Worm (Caenorhabditis elegans) whole organism, late embryonic: Measurements from ENCODE around the gene osm-5.

Experiments used
- ama-1 ChIP-seq: fragments of 150-350 bp; optimal IDR thresholded peaks from 2 replicates; lab custom pipeline; 2014
- ceh-18 ChIP-seq: sonication (generic microtip); optimal IDR thresholded peaks from 2 replicates; lab custom pipeline; 2016; ENCODE audit warnings: missing genetic modification characterization, missing compliant biosample characterization
- ceh-24 ChIP-seq: sonication (generic microtip); optimal IDR thresholded peaks from 2 replicates; lab custom pipeline; 2016; ENCODE audit warnings: mild to moderate bottlenecking, missing genetic modification characterization, missing compliant biosample characterization
- ceh-34 ChIP-seq: sonication (generic microtip); optimal IDR thresholded peaks from 2 replicates; lab custom pipeline; 2016; ENCODE audit warnings: mild to moderate bottlenecking, missing genetic modification characterization, missing compliant biosample characterization
- hlh-30 ChIP-seq: sonication (generic microtip); optimal IDR thresholded peaks from 2 replicates; lab custom pipeline; 2017; ENCODE audit warnings: antibody characterized with exemption, missing genetic modification characterization, missing compliant biosample characterization; ENCODE audit not compliant: insufficient read depth
- lin-11 ChIP-seq: fragments of 200-800 bp; sonication (Bioruptor generic); optimal IDR thresholded peaks from 2 replicates; lab custom pipeline; 2018; ENCODE audit warnings: mild to moderate bottlenecking, missing genetic modification characterization, missing compliant biosample characterization
- pax-1 ChIP-seq: fragments of 150-350 bp; optimal IDR thresholded peaks from 2 replicates; lab custom pipeline; 2014; ENCODE audit warnings: missing biosample characterization, missing genetic modification characterization
- pha-4 ChIP-seq: fragments of 150-350 bp; optimal IDR thresholded peaks from 2 replicates; lab custom pipeline; 2018; ENCODE audit warnings: missing biosample characterization, missing genetic modification reagents, missing genetic modification characterization
- rnt-1 ChIP-seq: sonication (generic microtip); optimal IDR thresholded peaks from 2 replicates; lab custom pipeline; 2016; ENCODE audit warnings: missing genetic modification characterization, missing compliant biosample characterization
- unc-55 ChIP-seq: sonication (generic microtip); optimal IDR thresholded peaks from 2 replicates; lab custom pipeline; 2017; ENCODE audit warnings: missing biosample characterization, missing genetic modification reagents, missing genetic modification characterization

DNA sequence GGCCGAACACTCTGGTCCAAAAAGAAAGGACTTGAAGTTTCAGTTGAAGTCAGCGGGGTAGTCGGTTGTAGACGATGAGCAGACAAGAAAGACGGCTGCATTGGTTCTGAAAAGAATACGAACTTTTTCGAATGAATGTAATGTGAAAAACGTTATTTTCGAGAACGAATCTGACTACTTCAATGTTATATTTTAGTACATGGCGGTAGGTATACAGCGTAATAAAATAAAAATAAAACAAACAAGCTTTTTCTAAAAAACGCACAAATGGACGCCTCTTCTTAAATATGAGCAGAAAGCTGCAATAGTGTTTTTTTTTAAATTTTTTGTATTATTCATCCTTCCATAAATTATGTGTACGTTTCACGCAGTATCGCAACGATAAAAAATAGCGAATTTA, 15.6 kb downstream of the osm-5 start, which contains the start of gene Y41G9A.17:
- TF ChIP-seq pha-4 (tag; lab: Kevin White, UChicago), result no peak
- TF ChIP-seq ama-1, result no peak
- TF ChIP-seq lin-11, result no peak
- TF ChIP-seq pax-1 (tag; lab: Kevin White, UChicago), result no peak
- no peak for TF ChIP-seq ceh-34 (tag; lab: Kevin White, UChicago)
- TF ChIP-seq ceh-24, result no peak
- no peak for TF ChIP-seq ceh-18 (tag; lab: Kevin White, UChicago)
- no peak for TF ChIP-seq rnt-1 (tag; lab: Kevin White, UChicago)
- TF ChIP-seq hlh-30 (tag; lab: Kevin White, UChicago), result no peak
- TF ChIP-seq unc-55 (GFP tag; lab: Kevin White, UChicago), result no peak
